Fruit fly (Drosophila melanogaster) whole organism, wandering third instar larva: ENCODE data around the gene CG11889.

Source experiments
- Abd-B ChIP-seq: fragments of >200 bp; optimal IDR thresholded peaks from 2 replicates; lab custom pipeline; 2017; ENCODE audit warnings: missing biosample characterization, missing genetic modification characterization
- CG32264 ChIP-seq: fragments of 200-800 bp; sonication (Bioruptor generic); optimal IDR thresholded peaks from 2 replicates; lab custom pipeline; 2016; ENCODE audit warnings: missing biosample characterization, missing genetic modification characterization
- CG9705 ChIP-seq: fragments of 200-800 bp; sonication (Bioruptor generic); optimal IDR thresholded peaks from 2 replicates; lab custom pipeline; 2018; ENCODE audit warnings: missing biosample characterization, mild to moderate bottlenecking, missing genetic modification characterization
- CrebA ChIP-seq: fragments of 200-800 bp; sonication (Bioruptor generic); optimal IDR thresholded peaks from 2 replicates; lab custom pipeline; 2016; ENCODE audit warnings: missing biosample characterization, mild to moderate bottlenecking, missing genetic modification characterization, borderline replicate concordance
- Dfd ChIP-seq: fragments of >200 bp; optimal IDR thresholded peaks from 2 replicates; lab custom pipeline; 2017; ENCODE audit warnings: missing biosample characterization, missing genetic modification characterization
- Dif ChIP-seq: fragments of 200-275, 200-300 bp; sonication (Bioruptor generic); optimal IDR thresholded peaks from 2 replicates; lab custom pipeline; 2018; ENCODE audit warnings: missing biosample characterization, missing genetic modification characterization; ENCODE audit not compliant: partially characterized antibody
- Hnf4 ChIP-seq: fragments of 200-800 bp; sonication (Bioruptor generic); optimal IDR thresholded peaks from 2 replicates; lab custom pipeline; 2016; ENCODE audit warnings: missing biosample characterization, mild to moderate bottlenecking, missing genetic modification characterization
- Hr83 ChIP-seq: fragments of 200-300 bp; sonication (Bioruptor generic); optimal IDR thresholded peaks from 2 replicates; lab custom pipeline; 2016; ENCODE audit warnings: missing biosample characterization, mild to moderate bottlenecking, missing genetic modification characterization, moderate library complexity; ENCODE audit not compliant: poor library complexity, severe bottlenecking
- Jra ChIP-seq: sonication (Bioruptor generic); optimal IDR thresholded peaks from 2 replicates; lab custom pipeline; 2016; ENCODE audit warnings: missing biosample characterization, missing genetic modification characterization
- Mio ChIP-seq: sonication (Bioruptor generic); optimal IDR thresholded peaks from 2 replicates; lab custom pipeline; 2016; ENCODE audit warnings: missing biosample characterization, missing genetic modification characterization
- N ChIP-seq: fragments of >200 bp; optimal IDR thresholded peaks from 2 replicates; lab custom pipeline; 2018; ENCODE audit warnings: missing biosample characterization, missing external identifiers, missing genetic modification characterization
- OdsH ChIP-seq: fragments of 200-800 bp; sonication (Bioruptor generic); optimal IDR thresholded peaks from 2 replicates; lab custom pipeline; 2016; ENCODE audit warnings: missing biosample characterization, mild to moderate bottlenecking, missing genetic modification characterization
- Rel ChIP-seq, 2 experiments: fragments of 200-800 bp; sonication (Bioruptor generic) in 1 of 2; optimal IDR thresholded peaks; 2 replicates in 1 of 2; 3 replicates in 1 of 2; lab custom pipeline; 2016 to 2019; ENCODE audit warnings: mild to moderate bottlenecking in 2 of 2, missing biosample characterization in 2 of 2, missing genetic modification characterization in 2 of 2, moderate library complexity in 1 of 2
- Vsx2 ChIP-seq: fragments of 200-300, 225-300 bp; sonication (Bioruptor generic); optimal IDR thresholded peaks from 2 replicates; lab custom pipeline; 2018; ENCODE audit warnings: missing biosample characterization, missing genetic modification characterization; ENCODE audit not compliant: partially characterized antibody
- br ChIP-seq: fragments of 200-800 bp; sonication (Bioruptor generic); optimal IDR thresholded peaks from 2 replicates; lab custom pipeline; 2016; ENCODE audit warnings: missing biosample characterization, missing genetic modification characterization
- brk ChIP-seq: fragments of 200-800 bp; sonication (Bioruptor generic); optimal IDR thresholded peaks from 2 replicates; lab custom pipeline; 2016; ENCODE audit warnings: missing biosample characterization, mild to moderate bottlenecking, missing genetic modification characterization
- dl ChIP-seq, 2 experiments: fragments of 175-275, 200-275 bp in 1 of 2; fragments of 200-275 bp in 1 of 2; sonication (Bioruptor generic); optimal IDR thresholded peaks; lab custom pipeline; 2018; ENCODE audit warnings: mild to moderate bottlenecking in 2 of 2, missing biosample characterization in 2 of 2, missing genetic modification characterization in 2 of 2, moderate library complexity in 2 of 2; ENCODE audit not compliant: partially characterized antibody in 2 of 2, insufficient read depth in 1 of 2
- dmrt93B ChIP-seq: fragments of 200-800 bp; sonication (Bioruptor generic); optimal IDR thresholded peaks from 2 replicates; lab custom pipeline; 2018; ENCODE audit warnings: missing biosample characterization, mild to moderate bottlenecking, missing genetic modification characterization
- dsf ChIP-seq: sonication (Bioruptor generic); optimal IDR thresholded peaks from 2 replicates; lab custom pipeline; 2016; ENCODE audit warnings: missing biosample characterization, missing genetic modification characterization, borderline replicate concordance
- ey ChIP-seq: fragments of 200-800 bp; sonication (Bioruptor generic); optimal IDR thresholded peaks from 2 replicates; lab custom pipeline; 2016; ENCODE audit warnings: missing biosample characterization, missing genetic modification characterization
- fru ChIP-seq: fragments of 200-800 bp; sonication (Bioruptor generic); optimal IDR thresholded peaks from 3 replicates; lab custom pipeline; 2016; ENCODE audit warnings: missing biosample characterization, mild to moderate bottlenecking, missing genetic modification characterization
- h ChIP-seq: fragments of 200-800 bp; sonication (Bioruptor generic); optimal IDR thresholded peaks from 3 replicates; lab custom pipeline; 2016; ENCODE audit warnings: missing biosample characterization, mild to moderate bottlenecking, missing genetic modification characterization
- jim ChIP-seq: fragments of 175-275, 200-325 bp; sonication (Bioruptor generic); optimal IDR thresholded peaks from 2 replicates; lab custom pipeline; 2016; ENCODE audit warnings: missing biosample characterization, mild to moderate bottlenecking, missing genetic modification characterization
- lola ChIP-seq: fragments of >200 bp; optimal IDR thresholded peaks from 2 replicates; lab custom pipeline; 2017; ENCODE audit warnings: missing biosample characterization, missing genetic modification characterization
- pan ChIP-seq: fragments of >200 bp; optimal IDR thresholded peaks from 2 replicates; lab custom pipeline; 2017
- psq ChIP-seq: fragments of 200-800 bp; sonication (Bioruptor generic); optimal IDR thresholded peaks from 3 replicates; lab custom pipeline; 2017; ENCODE audit warnings: missing biosample characterization, mild to moderate bottlenecking, missing genetic modification characterization, moderate library complexity
- rgr ChIP-seq: fragments of 200-800 bp; sonication (Bioruptor generic); optimal IDR thresholded peaks from 3 replicates; lab custom pipeline; 2016; ENCODE audit warnings: missing biosample characterization, mild to moderate bottlenecking, missing genetic modification characterization
- sage ChIP-seq: fragments of 200-800 bp; sonication (Bioruptor generic); optimal IDR thresholded peaks from 2 replicates; lab custom pipeline; 2016; ENCODE audit warnings: missing biosample characterization, mild to moderate bottlenecking, missing genetic modification characterization
- tai ChIP-seq: sonication (Bioruptor generic); optimal IDR thresholded peaks from 2 replicates; lab custom pipeline; 2016; ENCODE audit warnings: missing biosample characterization, missing genetic modification characterization
- woc ChIP-seq: sonication (Bioruptor generic); optimal IDR thresholded peaks from 2 replicates; lab custom pipeline; 2016; ENCODE audit warnings: missing biosample characterization, mild to moderate bottlenecking, missing genetic modification characterization

CG11889 gene

dm6 chr3R:25295320-25296020 is 25.5 kb downstream of the CG11889 start, which contains the start of gene CG31102:
Gene CG31102 (minus strand): TSS chr3R:25295594.
- TF ChIP-seq rgr (peak; percentile 33), sage (GFP tag; lab: Kevin White, UChicago) (peak; percentile 7), h (GFP tag; lab: Kevin White, UChicago) (peak; percentile 93), tai (no peak), Hr83 (GFP tag; lab: Kevin White, UChicago) (peak; percentile 12), CrebA (peak; percentile 82), Rel (GFP tag; optimal IDR thresholded peaks at IDR 0.05; lab: Kevin White, UChicago) (no peak), Rel (tag; optimal IDR thresholded peaks at IDR 0.05; lab: Kevin White, UChicago) (peak; percentile 84), Dif (GFP tag; lab: Kevin White, UChicago) (peak; percentile 7), Dfd (GFP tag; lab: Kevin White, UChicago) (no peak), fru (GFP tag; lab: Kevin White, UChicago) (peak; percentile 39), Jra (peak; percentile 32), Mio (no peak), dl (GFP tag; optimal IDR thresholded peaks at IDR 0.05; lab: Kevin White, UChicago; ENCODE audit: insufficient read depth in 1 of 2, partially characterized antibody in 2 of 2) (peak in 1 of 2 experiments; percentile 60), Vsx2 (GFP tag; lab: Kevin White, UChicago) (peak; percentile 37), br (GFP tag; lab: Kevin White, UChicago) (peak; percentile 14), brk (GFP tag; lab: Kevin White, UChicago) (no peak), Hnf4 (GFP tag; lab: Kevin White, UChicago) (peak; percentile 40)

- TF ChIP-seq Mio, result no peak
- TF ChIP-seq N (GFP tag; lab: Kevin White, UChicago), result no peak
- TF ChIP-seq, all 38 proteins: peak for 0
Observed at dm6 chr3R:25297678-25298077, 27.7 kb downstream of the CG11889 start, which contains the start of gene CG31097. Gene CG31097 (minus strand): TSS chr3R:25297778.

- TF ChIP-seq Dfd (GFP tag; lab: Kevin White, UChicago) (no peak), N (GFP tag; lab: Kevin White, UChicago) (no peak), br (GFP tag; lab: Kevin White, UChicago) (no peak), OdsH (GFP tag; lab: Kevin White, UChicago) (no peak), fru (GFP tag; lab: Kevin White, UChicago) (no peak), Dif (GFP tag; lab: Kevin White, UChicago) (no peak), dmrt93B (GFP tag; lab: Kevin White, UChicago) (no peak)
Observed at dm6 chr3R:25299507-25299964, 29.5 kb downstream of the CG11889 start, which contains the start of gene CG31288. Gene CG31288 (minus strand): TSS chr3R:25299557.

dm6 chr3R:25300575-25300974 is 30.6 kb downstream of the CG11889 start, which contains the start of gene CG13659:
Gene CG13659 (plus strand): TSS chr3R:25300891.
- TF ChIP-seq CG32264 (GFP tag; lab: Kevin White, UChicago) (no peak), dsf (GFP tag; lab: Kevin White, UChicago) (no peak), fru (GFP tag; lab: Kevin White, UChicago) (no peak), Dif (GFP tag; lab: Kevin White, UChicago) (no peak), lola (no peak), CG9705 (GFP tag; lab: Kevin White, UChicago) (no peak), psq (GFP tag; lab: Kevin White, UChicago) (no peak), h (GFP tag; lab: Kevin White, UChicago) (no peak), ey (no peak), pan (lab: Kevin White, UChicago) (no peak), rgr (no peak), Rel (GFP tag; optimal IDR thresholded peaks at IDR 0.05; lab: Kevin White, UChicago) (no peak), Rel (tag; optimal IDR thresholded peaks at IDR 0.05; lab: Kevin White, UChicago) (no peak), Hnf4 (GFP tag; lab: Kevin White, UChicago) (no peak), dmrt93B (GFP tag; lab: Kevin White, UChicago) (no peak), sage (GFP tag; lab: Kevin White, UChicago) (no peak), Mio (no peak), Abd-B (no peak)

dm6 chr3R:25302239-25302638 is 32.2 kb downstream of the CG11889 start, which contains the start of gene CG31370:
Gene CG31370 (plus strand): TSS chr3R:25302464.
- TF ChIP-seq jim (GFP tag; lab: Kevin White, UChicago) (no peak), brk (GFP tag; lab: Kevin White, UChicago) (peak; percentile 57), woc (GFP tag; lab: Kevin White, UChicago) (no peak)
